Fruit fly (Drosophila melanogaster) whole organism, embryonic: ENCODE measurements around the gene CG14440.

Source experiments
- Atf3 ChIP-seq: fragments of 200-800 bp; sonication (Bioruptor generic); optimal IDR thresholded peaks from 3 replicates; lab custom pipeline; 2016; ENCODE audit warnings: missing biosample characterization, missing genetic modification characterization
- Bgb ChIP-seq: fragments of 200-800 bp; sonication (Bioruptor generic); IDR thresholded peaks from 2 replicates; pipeline ENCODE4 v1.3.6; 2022; ENCODE audit warnings: missing biosample characterization, missing genetic modification characterization; ENCODE audit not compliant: partially characterized antibody
- CG10267 ChIP-seq: fragments of 200-800 bp; sonication (Bioruptor generic); optimal IDR thresholded peaks from 2 replicates; lab custom pipeline; 2018; ENCODE audit warnings: missing biosample characterization, mild to moderate bottlenecking, missing genetic modification characterization, moderate library complexity
- CG10543 ChIP-seq: fragments of 200-800 bp; sonication (Bioruptor generic); optimal IDR thresholded peaks from 3 replicates; lab custom pipeline; 2017; ENCODE audit warnings: missing biosample characterization, mild to moderate bottlenecking, missing genetic modification characterization, moderate library complexity
- CG10654 ChIP-seq: fragments of 200-800 bp; sonication (Bioruptor generic); optimal IDR thresholded peaks from 2 replicates; lab custom pipeline; 2016; ENCODE audit warnings: missing biosample characterization, missing genetic modification characterization
- CG11695 ChIP-seq: fragments of 200-800 bp; sonication (Bioruptor generic); IDR thresholded peaks from 3 replicates; pipeline ENCODE4 v1.3.6; 2022; ENCODE audit warnings: missing biosample characterization, missing genetic modification characterization
- CG12299 ChIP-seq: fragments of 200-800 bp; sonication (Bioruptor generic); optimal IDR thresholded peaks from 2 replicates; lab custom pipeline; 2018; ENCODE audit warnings: missing biosample characterization, mild to moderate bottlenecking, missing genetic modification characterization
- CG12769 ChIP-seq: fragments of 200-800 bp; sonication (Bioruptor generic); optimal IDR thresholded peaks from 2 replicates; lab custom pipeline; 2019; ENCODE audit warnings: missing biosample characterization, mild to moderate bottlenecking, missing genetic modification characterization, moderate library complexity
- CG16863 ChIP-seq: fragments of 200-800 bp; sonication (Bioruptor generic); optimal IDR thresholded peaks from 3 replicates; lab custom pipeline; 2016; ENCODE audit warnings: missing biosample characterization, missing genetic modification characterization
- CG2116 ChIP-seq: fragments of 200-800 bp; sonication (Bioruptor generic); optimal IDR thresholded peaks from 3 replicates; lab custom pipeline; 2018; ENCODE audit warnings: missing biosample characterization, mild to moderate bottlenecking, missing genetic modification characterization
- CG2129 ChIP-seq: fragments of 200-800 bp; sonication (Bioruptor generic); IDR thresholded peaks from 2 replicates; pipeline ENCODE4 v1.3.6; 2022; ENCODE audit warnings: missing biosample characterization, missing genetic modification characterization; ENCODE audit not compliant: partially characterized antibody
- CG4730 ChIP-seq: fragments of 200-800 bp; sonication (Bioruptor generic); IDR thresholded peaks from 2 replicates; pipeline ENCODE4 v1.3.6; 2022; ENCODE audit warnings: missing biosample characterization, missing genetic modification characterization
- CG4854 ChIP-seq: fragments of 200-800 bp; sonication (Bioruptor generic); optimal IDR thresholded peaks from 2 replicates; lab custom pipeline; 2016; ENCODE audit warnings: missing biosample characterization, missing genetic modification characterization, inconsistent platforms
- CG6654 ChIP-seq: fragments of 200-800 bp; sonication (Bioruptor generic); optimal IDR thresholded peaks from 2 replicates; lab custom pipeline; 2017; ENCODE audit warnings: missing biosample characterization, mild to moderate bottlenecking, missing genetic modification characterization
- CG6813 ChIP-seq: fragments of 200-800 bp; sonication (Bioruptor generic); optimal IDR thresholded peaks from 2 replicates; lab custom pipeline; 2017; ENCODE audit warnings: missing biosample characterization, missing genetic modification characterization, mild to moderate bottlenecking, moderate library complexity, missing genetic modification reagents
- CG6854 ChIP-seq: fragments of 200-800 bp; sonication (Bioruptor generic); optimal IDR thresholded peaks from 3 replicates; lab custom pipeline; 2017; ENCODE audit warnings: missing biosample characterization, mild to moderate bottlenecking, missing genetic modification characterization
- CG7786 ChIP-seq: fragments of 200-800 bp; sonication (Bioruptor generic); optimal IDR thresholded peaks from 2 replicates; lab custom pipeline; 2016; ENCODE audit warnings: missing biosample characterization, missing genetic modification characterization
- CG9609 ChIP-seq: fragments of 200-800 bp; sonication (Bioruptor generic); optimal IDR thresholded peaks from 3 replicates; lab custom pipeline; 2016; ENCODE audit warnings: missing biosample characterization, missing genetic modification characterization
- CG9797 ChIP-seq: fragments of 200-800 bp; sonication (Bioruptor generic); optimal IDR thresholded peaks from 3 replicates; lab custom pipeline; 2018; ENCODE audit warnings: missing biosample characterization, mild to moderate bottlenecking, missing genetic modification characterization
- Camta ChIP-seq: fragments of 200-800 bp; sonication (Bioruptor generic); optimal IDR thresholded peaks from 2 replicates; lab custom pipeline; 2016; ENCODE audit warnings: missing biosample characterization, missing genetic modification characterization
- CoRest ChIP-seq: fragments of 200-800 bp; sonication (Bioruptor generic); optimal IDR thresholded peaks from 3 replicates; lab custom pipeline; 2018; ENCODE audit warnings: missing biosample characterization, mild to moderate bottlenecking, missing genetic modification characterization, moderate library complexity
- Dek ChIP-seq: fragments of 200-800 bp; sonication (Bioruptor generic); optimal IDR thresholded peaks from 3 replicates; lab custom pipeline; 2019; ENCODE audit warnings: missing biosample characterization, mild to moderate bottlenecking, missing genetic modification characterization, moderate library complexity
- Elba2 ChIP-seq: fragments of 200-800 bp; sonication (Bioruptor generic); optimal IDR thresholded peaks from 3 replicates; lab custom pipeline; 2016; ENCODE audit warnings: missing biosample characterization, missing genetic modification characterization
- H15 ChIP-seq: fragments of 200-800 bp; sonication (Bioruptor generic); IDR thresholded peaks from 3 replicates; pipeline ENCODE4 v1.3.6; 2022; ENCODE audit warnings: missing biosample characterization, missing genetic modification characterization
- Hr78 ChIP-seq, 2 experiments: fragments of 200-800 bp in 1 of 2; fragments of >200 bp in 1 of 2; sonication (Bioruptor generic) in 1 of 2; optimal IDR thresholded peaks; 2 replicates each; lab custom pipeline; 2017 to 2019; ENCODE audit warnings: missing biosample characterization in 2 of 2, missing genetic modification characterization in 2 of 2, mild to moderate bottlenecking in 1 of 2, moderate library complexity in 1 of 2
- MESR4 ChIP-seq: fragments of 200-800 bp; sonication (Bioruptor generic); optimal IDR thresholded peaks from 2 replicates; lab custom pipeline; 2018; ENCODE audit warnings: missing biosample characterization, mild to moderate bottlenecking, missing genetic modification characterization, moderate library complexity
- Mad ChIP-seq: fragments of 200-800 bp; sonication (Bioruptor generic); optimal IDR thresholded peaks from 2 replicates; lab custom pipeline; 2016; ENCODE audit warnings: missing biosample characterization, missing genetic modification characterization
- Nf-YA ChIP-seq: fragments of 200-800 bp; sonication (Bioruptor generic); IDR thresholded peaks from 2 replicates; pipeline ENCODE4 v1.3.6; 2022; ENCODE audit warnings: missing biosample characterization, missing genetic modification characterization
- Rx ChIP-seq: fragments of 200-800 bp; sonication (Bioruptor generic); IDR thresholded peaks from 2 replicates; pipeline ENCODE4 v1.3.6; 2022; ENCODE audit warnings: missing biosample characterization, missing genetic modification characterization
- Sin3A ChIP-seq: fragments of >200 bp; optimal IDR thresholded peaks from 2 replicates; lab custom pipeline; 2018
- YL-1 ChIP-seq: fragments of 200-800 bp; sonication (Bioruptor generic); optimal IDR thresholded peaks from 3 replicates; lab custom pipeline; 2017; ENCODE audit warnings: missing biosample characterization, mild to moderate bottlenecking, missing genetic modification characterization
- chm ChIP-seq: fragments of 200-800 bp; sonication (Bioruptor generic); IDR thresholded peaks from 2 replicates; pipeline ENCODE4 v1.3.6; 2022; ENCODE audit warnings: missing biosample characterization, missing genetic modification characterization
- dm ChIP-seq: fragments of 200-800 bp; sonication (Bioruptor generic); optimal IDR thresholded peaks from 3 replicates; lab custom pipeline; 2016; ENCODE audit warnings: missing biosample characterization, missing genetic modification characterization
- esg ChIP-seq: fragments of 200-800 bp; sonication (Bioruptor generic); conservative IDR thresholded peaks from 2 replicates; pipeline ENCODE4 v1.3.6; 2022; ENCODE audit warnings: missing biosample characterization, missing genetic modification characterization
- gem ChIP-seq: fragments of 200-800 bp; sonication (Bioruptor generic); optimal IDR thresholded peaks from 2 replicates; lab custom pipeline; 2019; ENCODE audit warnings: missing biosample characterization, mild to moderate bottlenecking, missing genetic modification characterization, moderate library complexity
- grau ChIP-seq: fragments of 200-800 bp; optimal IDR thresholded peaks from 3 replicates; lab custom pipeline; 2019; ENCODE audit warnings: missing biosample characterization, mild to moderate bottlenecking, missing genetic modification characterization, moderate library complexity
- hb ChIP-seq: fragments of 200-800 bp; sonication (Bioruptor generic); IDR thresholded peaks from 3 replicates; pipeline ENCODE4 v1.3.6; 2022; ENCODE audit warnings: missing biosample characterization, missing genetic modification characterization; ENCODE audit not compliant: partially characterized antibody
- ind ChIP-seq: fragments of 200-800 bp; sonication (Bioruptor generic); optimal IDR thresholded peaks from 3 replicates; lab custom pipeline; 2016; ENCODE audit warnings: missing biosample characterization, missing genetic modification characterization
- kay ChIP-seq: fragments of 200-800 bp; sonication (Bioruptor generic); optimal IDR thresholded peaks from 2 replicates; lab custom pipeline; 2016; ENCODE audit warnings: missing biosample characterization, missing genetic modification characterization
- klu ChIP-seq: fragments of 200-800 bp; sonication (Bioruptor generic); IDR thresholded peaks from 2 replicates; pipeline ENCODE4 v1.3.6; 2022; ENCODE audit warnings: missing biosample characterization, missing genetic modification characterization
- mirr ChIP-seq: fragments of 200-800 bp; sonication (Bioruptor generic); optimal IDR thresholded peaks from 3 replicates; lab custom pipeline; 2018; ENCODE audit warnings: missing biosample characterization, mild to moderate bottlenecking, missing genetic modification characterization
- nau ChIP-seq: fragments of 200-800 bp; sonication (Bioruptor generic); optimal IDR thresholded peaks from 3 replicates; lab custom pipeline; 2017; ENCODE audit warnings: missing biosample characterization, mild to moderate bottlenecking, missing genetic modification characterization, missing genetic modification reagents
- pan ChIP-seq, 4 experiments: fragments of >200 bp in 3 of 4; fragments of 200-800 bp in 1 of 4; sonication (Bioruptor generic) in 1 of 4; optimal IDR thresholded peaks in 3 of 4; IDR thresholded peaks in 1 of 4; 2 replicates each; pipeline versions ENCODE4 v1.3.6 to Lab custom; 2017 to 2022; ENCODE audit warnings: missing biosample characterization in 2 of 4, missing genetic modification characterization in 2 of 4, mixed read lengths in 1 of 4
- slp2 ChIP-seq: fragments of 200-800 bp; sonication (Bioruptor generic); optimal IDR thresholded peaks from 2 replicates; lab custom pipeline; 2016; ENCODE audit warnings: missing biosample characterization, missing genetic modification characterization
- twi ChIP-seq: fragments of 200-800 bp; optimal IDR thresholded peaks from 2 replicates; lab custom pipeline; 2019; ENCODE audit warnings: missing biosample characterization, mild to moderate bottlenecking, missing genetic modification characterization, moderate library complexity
- wdn ChIP-seq: fragments of 200-800 bp; sonication (Bioruptor generic); IDR thresholded peaks from 2 replicates; pipeline ENCODE4 v1.3.6; 2022; ENCODE audit warnings: missing biosample characterization, missing genetic modification characterization
- wor ChIP-seq: fragments of 200-800 bp; sonication (Bioruptor generic); IDR thresholded peaks from 2 replicates; pipeline ENCODE4 v1.3.6; 2022; ENCODE audit warnings: missing biosample characterization, missing genetic modification characterization
- z ChIP-seq: fragments of 200-800 bp; sonication (Bioruptor generic); IDR thresholded peaks from 3 replicates; pipeline ENCODE4 v1.3.6; 2022; ENCODE audit warnings: missing biosample characterization, missing genetic modification characterization

The CG14440 gene

dm6 chrX:6700263-6700989 lies 2.1 kb upstream of the CG14440 start (continued):
- TF ChIP-seq mirr (GFP tag; lab: Kevin White, UChicago) (peak; percentile 89), CG6654 (GFP tag; lab: Kevin White, UChicago) (no peak), Hr78 (GFP tag; optimal IDR thresholded peaks at IDR 0.05; lab: Kevin White, UChicago) (no peak), dm (GFP tag; lab: Kevin White, UChicago) (no peak), CG12299 (tag; lab: Kevin White, UChicago) (no peak), CG16863 (no peak), CG10267 (tag; lab: Kevin White, UChicago) (no peak), Bgb (GFP tag; lab: Robert Waterston, UW) (no peak), esg (no peak), YL-1 (GFP tag; lab: Kevin White, UChicago) (no peak), H15 (no peak), chm (GFP tag; lab: Robert Waterston, UW) (peak; percentile 32; the same call in 1 of the 2 replicates), CG10654 (no peak), CG6813 (GFP tag; lab: Kevin White, UChicago) (no peak), hb (GFP tag; lab: Robert Waterston, UW) (no peak)

- TF ChIP-seq wor (no peak), CG11695 (no peak), CG2116 (GFP tag; lab: Kevin White, UChicago) (no peak), CG4854 (GFP tag; lab: Kevin White, UChicago) (no peak), Camta (GFP tag; lab: Kevin White, UChicago) (peak; percentile 30), Rx (GFP tag; lab: Robert Waterston, UW) (no peak), CG9797 (no peak), z (no peak), slp2 (GFP tag; lab: Kevin White, UChicago) (no peak), CG10543 (peak; percentile 86), Nf-YA (no peak), gem (tag; lab: Kevin White, UChicago) (peak; percentile 44), CG12769 (tag; lab: Kevin White, UChicago) (peak; percentile 51), klu (GFP tag; lab: Robert Waterston, UW) (no peak), pan (optimal IDR thresholded peaks at IDR 0.05; lab: Kevin White, UChicago) (no peak), pan (GFP tag; optimal IDR thresholded peaks at IDR 0.05 in 1 of 2, IDR thresholded peaks at IDR 0.05 in 1 of 2) (peak in 1 of 2 experiments; percentile 23), CG4730 (GFP tag; lab: Robert Waterston, UW) (no peak), CG6854 (GFP tag; lab: Kevin White, UChicago) (peak; percentile 68), CG2129 (GFP tag; lab: Robert Waterston, UW) (peak; percentile 100), CG7786 (GFP tag; lab: Kevin White, UChicago) (peak; percentile 30), Mad (peak; percentile 52), CoRest (tag; lab: Kevin White, UChicago) (peak; percentile 12), wdn (no peak), twi (tag; lab: Kevin White, UChicago) (peak; percentile 37), Sin3A (lab: Kevin White, UChicago) (no peak), Elba2 (GFP tag; lab: Kevin White, UChicago) (no peak), grau (tag; lab: Kevin White, UChicago) (peak; percentile 65), CG9609 (GFP tag; lab: Kevin White, UChicago) (no peak), Dek (tag; lab: Kevin White, UChicago) (peak; percentile 52), kay (peak; percentile 1), ind (GFP tag; lab: Kevin White, UChicago) (no peak), Atf3 (no peak), nau (GFP tag; lab: Kevin White, UChicago) (peak; percentile 67), MESR4 (GFP tag; lab: Kevin White, UChicago) (no peak)
Observed at dm6 chrX:6699255-6699885, 1.0 kb upstream of the CG14440 start, which contains the start of gene CG14441. CG14441 (plus strand) TSS chrX:6699508.
